Worm (Caenorhabditis elegans) whole organism, late embryonic: ENCODE measurements around the gene C53D6.10.

Source experiments
- C08G9.2 ChIP-seq: sonication (generic microtip); optimal IDR thresholded peaks from 2 replicates; lab custom pipeline; 2016; ENCODE audit warnings: mild to moderate bottlenecking, missing genetic modification characterization, moderate library complexity, missing compliant biosample characterization
- T23F11.4 ChIP-seq: fragments of 200-800 bp; sonication (Bioruptor generic); optimal IDR thresholded peaks from 2 replicates; lab custom pipeline; 2018; ENCODE audit warnings: mild to moderate bottlenecking, missing genetic modification characterization, missing compliant biosample characterization
- Y22D7AL.16 ChIP-seq: sonication (generic microtip); optimal IDR thresholded peaks from 2 replicates; lab custom pipeline; 2016; ENCODE audit warnings: missing genetic modification characterization, missing compliant biosample characterization
- ama-1 ChIP-seq: fragments of 150-350 bp; optimal IDR thresholded peaks from 2 replicates; lab custom pipeline; 2014
- ceh-14 ChIP-seq: sonication (generic microtip); optimal IDR thresholded peaks from 2 replicates; lab custom pipeline; 2016; ENCODE audit warnings: missing genotype, missing genetic modification characterization, missing compliant biosample characterization
- ceh-22 ChIP-seq: sonication (generic microtip); optimal IDR thresholded peaks from 2 replicates; lab custom pipeline; 2017; ENCODE audit warnings: missing biosample characterization, missing genetic modification characterization
- ceh-31 ChIP-seq: sonication (generic microtip); optimal IDR thresholded peaks from 2 replicates; lab custom pipeline; 2016; ENCODE audit warnings: missing genetic modification characterization, missing compliant biosample characterization
- ceh-45 ChIP-seq: fragments of 200-800 bp; sonication (Bioruptor generic); IDR thresholded peaks from 2 replicates; pipeline ENCODE4 v1.3.6; 2022; ENCODE audit warnings: missing genetic modification reagents, missing genetic modification characterization, missing compliant biosample characterization
- ceh-48 ChIP-seq: sonication (generic microtip); optimal IDR thresholded peaks from 2 replicates; lab custom pipeline; 2016; ENCODE audit warnings: missing genetic modification characterization, inconsistent platforms, missing compliant biosample characterization
- ceh-6 ChIP-seq: fragments of 200-800 bp; sonication (Bioruptor generic); optimal IDR thresholded peaks from 2 replicates; lab custom pipeline; 2018; ENCODE audit warnings: mild to moderate bottlenecking, missing genetic modification characterization, missing compliant biosample characterization
- che-1 ChIP-seq: sonication (generic microtip); optimal IDR thresholded peaks from 2 replicates; lab custom pipeline; 2016; ENCODE audit warnings: mild to moderate bottlenecking, missing genetic modification characterization, missing compliant biosample characterization
- dve-1 ChIP-seq: sonication (generic microtip); optimal IDR thresholded peaks from 2 replicates; lab custom pipeline; 2017; ENCODE audit warnings: antibody characterized with exemption, mild to moderate bottlenecking, missing genetic modification characterization, missing compliant biosample characterization
- elt-4 ChIP-seq: sonication (generic microtip); optimal IDR thresholded peaks from 2 replicates; lab custom pipeline; 2016; ENCODE audit warnings: missing genetic modification characterization, missing compliant biosample characterization
- ets-4 ChIP-seq: sonication (generic microtip); optimal IDR thresholded peaks from 2 replicates; lab custom pipeline; 2016; ENCODE audit warnings: missing genetic modification characterization, missing compliant biosample characterization
- eyg-1 ChIP-seq: sonication (generic microtip); optimal IDR thresholded peaks from 2 replicates; lab custom pipeline; 2016; ENCODE audit warnings: missing genotype, missing genetic modification characterization, missing compliant biosample characterization
- fkh-10 ChIP-seq: fragments of 150-350 bp; optimal IDR thresholded peaks from 2 replicates; lab custom pipeline; 2014; ENCODE audit warnings: missing biosample characterization, missing genetic modification reagents, missing genetic modification characterization
- hlh-13 ChIP-seq: fragments of 200-800 bp; sonication (Bioruptor generic); optimal IDR thresholded peaks from 2 replicates; lab custom pipeline; 2018; ENCODE audit warnings: mild to moderate bottlenecking, missing genetic modification characterization, missing compliant biosample characterization
- hlh-30 ChIP-seq: sonication (generic microtip); optimal IDR thresholded peaks from 2 replicates; lab custom pipeline; 2017; ENCODE audit warnings: antibody characterized with exemption, missing genetic modification characterization, missing compliant biosample characterization; ENCODE audit not compliant: insufficient read depth
- hlh-6 ChIP-seq: sonication (generic microtip); optimal IDR thresholded peaks from 2 replicates; lab custom pipeline; 2016; ENCODE audit warnings: missing genotype, missing genetic modification characterization, missing compliant biosample characterization
- lim-6 ChIP-seq: sonication (generic microtip); optimal IDR thresholded peaks from 2 replicates; lab custom pipeline; 2016; ENCODE audit warnings: missing genetic modification characterization, missing compliant biosample characterization
- lin-11 ChIP-seq: fragments of 200-800 bp; sonication (Bioruptor generic); optimal IDR thresholded peaks from 2 replicates; lab custom pipeline; 2018; ENCODE audit warnings: mild to moderate bottlenecking, missing genetic modification characterization, missing compliant biosample characterization
- madf-2 ChIP-seq: sonication (generic microtip); optimal IDR thresholded peaks from 2 replicates; lab custom pipeline; 2017; ENCODE audit warnings: missing genetic modification characterization, missing compliant biosample characterization
- npax-4 ChIP-seq: sonication (generic microtip); optimal IDR thresholded peaks from 2 replicates; lab custom pipeline; 2016; ENCODE audit warnings: missing genetic modification characterization, missing compliant biosample characterization
- odd-2 ChIP-seq: sonication (generic microtip); optimal IDR thresholded peaks from 2 replicates; lab custom pipeline; 2017; ENCODE audit warnings: antibody characterized with exemption, mild to moderate bottlenecking, missing genetic modification characterization, missing compliant biosample characterization
- pag-3 ChIP-seq: sonication (generic microtip); optimal IDR thresholded peaks from 2 replicates; lab custom pipeline; 2016; ENCODE audit warnings: missing compliant biosample characterization, missing genetic modification characterization, borderline replicate concordance
- pax-1 ChIP-seq: fragments of 150-350 bp; optimal IDR thresholded peaks from 2 replicates; lab custom pipeline; 2014; ENCODE audit warnings: missing biosample characterization, missing genetic modification characterization
- pha-2 ChIP-seq: sonication (generic microtip); optimal IDR thresholded peaks from 2 replicates; lab custom pipeline; 2017; ENCODE audit warnings: mild to moderate bottlenecking, missing genetic modification characterization, missing compliant biosample characterization
- pha-4 ChIP-seq: fragments of 150-350 bp; optimal IDR thresholded peaks from 2 replicates; lab custom pipeline; 2018; ENCODE audit warnings: missing biosample characterization, missing genetic modification reagents, missing genetic modification characterization
- pqm-1 ChIP-seq: sonication (generic microtip); optimal IDR thresholded peaks from 2 replicates; lab custom pipeline; 2016; ENCODE audit warnings: missing genetic modification characterization, missing compliant biosample characterization
- rnt-1 ChIP-seq: sonication (generic microtip); optimal IDR thresholded peaks from 2 replicates; lab custom pipeline; 2016; ENCODE audit warnings: missing genetic modification characterization, missing compliant biosample characterization
- sox-2 ChIP-seq: fragments of 200-800 bp; sonication (Bioruptor generic); IDR thresholded peaks from 2 replicates; pipeline ENCODE4 v1.3.6; 2022; ENCODE audit warnings: missing genetic modification reagents, missing genetic modification characterization, missing compliant biosample characterization
- syd-9 ChIP-seq: sonication (generic microtip); optimal IDR thresholded peaks from 2 replicates; lab custom pipeline; 2016; ENCODE audit warnings: mild to moderate bottlenecking, missing genetic modification characterization, moderate library complexity, missing compliant biosample characterization
- tbx-2 ChIP-seq: sonication (generic microtip); optimal IDR thresholded peaks from 2 replicates; lab custom pipeline; 2016; ENCODE audit warnings: missing genetic modification characterization, missing compliant biosample characterization
- unc-3 ChIP-seq, 2 experiments: fragments of 200-800 bp in 1 of 2; sonication (Bioruptor generic) in 1 of 2; sonication (generic microtip) in 1 of 2; conservative IDR thresholded peaks in 1 of 2; optimal IDR thresholded peaks in 1 of 2; 2 replicates each; pipeline versions ENCODE4 v1.3.6 to Lab custom; 2016 to 2022; ENCODE audit warnings: missing compliant biosample characterization in 2 of 2, missing genetic modification characterization in 2 of 2, missing genetic modification reagents in 1 of 2
- unc-55 ChIP-seq: sonication (generic microtip); optimal IDR thresholded peaks from 2 replicates; lab custom pipeline; 2017; ENCODE audit warnings: missing biosample characterization, missing genetic modification reagents, missing genetic modification characterization
- unc-86 ChIP-seq: sonication (generic microtip); optimal IDR thresholded peaks from 2 replicates; lab custom pipeline; 2016; ENCODE audit warnings: missing genetic modification characterization, missing compliant biosample characterization
- zip-5 ChIP-seq: sonication (generic microtip); optimal IDR thresholded peaks from 2 replicates; lab custom pipeline; 2016; ENCODE audit warnings: missing genetic modification characterization, missing compliant biosample characterization
- ztf-16 ChIP-seq: sonication (generic microtip); optimal IDR thresholded peaks from 2 replicates; lab custom pipeline; 2017; ENCODE audit warnings: missing genetic modification characterization, missing compliant biosample characterization

Gene C53D6.10

DNA sequence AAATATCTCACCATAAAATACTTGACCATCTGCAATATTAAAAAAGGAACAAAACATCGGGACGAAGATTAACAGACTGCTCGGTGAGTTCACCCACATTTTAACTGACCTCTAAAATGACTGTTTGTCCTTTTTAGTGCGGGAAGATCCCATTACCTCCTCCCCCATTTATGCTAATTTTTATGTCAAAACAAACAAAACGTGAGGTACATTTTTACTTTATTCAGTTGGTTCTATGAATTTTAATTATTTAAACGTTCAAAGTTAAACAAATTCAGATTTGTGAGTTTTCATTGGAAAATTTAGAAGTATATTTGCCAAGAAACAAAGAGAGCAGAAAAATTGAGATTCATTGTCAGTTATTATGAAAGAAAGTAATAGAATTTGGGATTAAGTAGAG is 31.6 kb downstream of the C53D6.10 start, which contains the start of gene C53D6.8:
Gene C53D6.8 (minus strand): TSS at position 101 of the 400 bp plus-strand sequence.
- TF ChIP-seq ceh-22 (tag; lab: Kevin White, UChicago), result no peak
- no peak for TF ChIP-seq pha-2 (tag; lab: Kevin White, UChicago)
- TF ChIP-seq ceh-45 (GFP tag; lab: Robert Waterston, UW), result no peak
- TF ChIP-seq fkh-10 (GFP tag; lab: Kevin White, UChicago), result no peak
- TF ChIP-seq unc-86 (tag; lab: Kevin White, UChicago), result no peak
- no peak for TF ChIP-seq hlh-30 (tag; lab: Kevin White, UChicago)
- no peak for TF ChIP-seq dve-1 (tag; lab: Kevin White, UChicago)
- no peak for TF ChIP-seq elt-4
- no peak for TF ChIP-seq pha-4 (tag; lab: Kevin White, UChicago)

DNA sequence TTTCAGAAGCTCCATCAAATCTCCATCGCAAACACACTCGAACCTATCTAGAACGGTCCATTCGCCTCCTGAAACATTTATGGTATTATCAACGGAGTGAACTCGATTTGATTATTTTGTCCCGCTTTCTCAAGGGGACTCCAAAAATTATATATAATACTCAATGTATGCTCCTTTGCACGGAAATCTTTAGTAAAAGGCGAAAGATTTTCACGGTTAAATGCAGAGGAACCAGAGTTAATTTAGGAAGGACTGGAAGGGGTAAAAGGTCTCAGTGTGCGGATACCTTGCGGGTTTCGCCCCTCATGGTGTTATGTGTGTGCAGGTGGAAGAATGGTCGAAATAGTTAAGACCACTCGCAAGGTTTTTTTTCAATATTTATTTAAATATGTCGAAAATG is 33.1 kb downstream of the C53D6.10 start:
- TF ChIP-seq syd-9, result no peak
- TF ChIP-seq lim-6 (tag; lab: Kevin White, UChicago), result no peak
- no peak for TF ChIP-seq lin-11 (tag; lab: Kevin White, UChicago)
- no peak for TF ChIP-seq ets-4 (tag; lab: Kevin White, UChicago)
- no peak for TF ChIP-seq ceh-22 (tag; lab: Kevin White, UChicago)
- no peak for TF ChIP-seq C08G9.2 (tag; lab: Kevin White, UChicago)
- TF ChIP-seq ceh-31 (tag; lab: Kevin White, UChicago), result no peak
- no peak for TF ChIP-seq pqm-1 (tag; lab: Kevin White, UChicago)
- TF ChIP-seq pha-4 (tag; lab: Kevin White, UChicago), result no peak
- TF ChIP-seq Y22D7AL.16, result no peak
- TF ChIP-seq T23F11.4 (GFP tag; lab: Kevin White, UChicago), result no peak
- no peak for TF ChIP-seq madf-2 (tag; lab: Kevin White, UChicago)
- TF ChIP-seq unc-86 (tag; lab: Kevin White, UChicago), result no peak
- TF ChIP-seq rnt-1 (tag; lab: Kevin White, UChicago), result no peak
- no peak for TF ChIP-seq dve-1 (tag; lab: Kevin White, UChicago)
- no peak for TF ChIP-seq ceh-14
- no peak for TF ChIP-seq npax-4 (tag; lab: Kevin White, UChicago)
- no peak for TF ChIP-seq ama-1 (lab: Kevin White, UChicago)

DNA sequence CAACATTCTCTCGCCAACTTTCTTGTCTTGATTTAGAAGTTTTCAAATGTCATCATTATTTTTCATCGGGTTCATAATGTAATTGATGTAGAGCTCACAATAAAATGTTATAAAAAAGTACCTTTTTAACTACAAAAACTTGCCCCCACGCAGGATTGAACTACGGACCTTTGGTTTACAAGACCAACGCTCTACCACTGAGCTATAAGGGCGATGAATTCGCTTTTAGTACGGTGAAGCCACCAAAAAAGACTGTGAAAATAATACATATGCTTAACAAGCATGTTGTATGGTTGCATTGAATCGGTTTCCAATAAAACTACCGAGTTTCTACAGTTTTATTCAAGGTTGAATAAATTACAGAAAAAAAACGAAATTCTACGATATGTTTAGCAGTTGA is 33.6 kb downstream of the C53D6.10 start:
- TF ChIP-seq hlh-30 (tag; lab: Kevin White, UChicago) (no peak), fkh-10 (GFP tag; lab: Kevin White, UChicago) (no peak), pax-1 (no peak), zip-5 (tag; lab: Kevin White, UChicago) (no peak), pag-3 (tag; lab: Kevin White, UChicago) (no peak), ceh-48 (tag; lab: Kevin White, UChicago) (no peak), ets-4 (tag; lab: Kevin White, UChicago) (no peak), tbx-2 (tag; lab: Kevin White, UChicago) (no peak), ztf-16 (tag; lab: Kevin White, UChicago) (no peak), hlh-13 (GFP tag; lab: Kevin White, UChicago) (no peak), odd-2 (no peak), hlh-6 (no peak), ceh-6 (GFP tag; lab: Kevin White, UChicago) (no peak), unc-3 (GFP tag; conservative IDR thresholded peaks at IDR 0.05; lab: Robert Waterston, UW) (no peak), unc-3 (tag; optimal IDR thresholded peaks at IDR 0.05; lab: Kevin White, UChicago) (no peak), unc-55 (no peak), rnt-1 (tag; lab: Kevin White, UChicago) (no peak), che-1 (tag; lab: Kevin White, UChicago) (no peak), pha-2 (tag; lab: Kevin White, UChicago) (no peak), sox-2 (GFP tag; lab: Robert Waterston, UW) (no peak), eyg-1 (tag; lab: Kevin White, UChicago) (no peak)
